Fruit fly (Drosophila melanogaster): Measurements from ENCODE around the gene GstD3.

The GstD3 gene

dm6 chr3R:12361962-12362497 lies 10.8 kb upstream of the GstD3 start:
- TF ChIP-seq ro (GFP tag; IDR thresholded peaks at IDR 0.05): no peak
- no peak for TF ChIP-seq CG9797 (GFP tag; optimal IDR thresholded peaks at IDR 0.05)
- no peak for TF ChIP-seq hbn (GFP tag; IDR thresholded peaks at IDR 0.05; ENCODE audit: partially characterized antibody)
- TF ChIP-seq sd (tag; optimal IDR thresholded peaks at IDR 0.05): peak; percentile 18
- no peak for TF ChIP-seq Atf-2 (GFP tag; optimal IDR thresholded peaks at IDR 0.05)
- no peak for TF ChIP-seq CG15601 (tag; optimal IDR thresholded peaks at IDR 0.05)
- no peak for TF ChIP-seq grn (GFP tag; optimal IDR thresholded peaks at IDR 0.05)
- peak; percentile 73 for TF ChIP-seq sqz (GFP tag; optimal IDR thresholded peaks at IDR 0.05)
- TF ChIP-seq oc (tag; optimal IDR thresholded peaks at IDR 0.05): peak; percentile 32
- TF ChIP-seq Doc3 (GFP tag; IDR thresholded peaks at IDR 0.05; ENCODE audit: partially characterized antibody): no peak
- peak; percentile 33 for TF ChIP-seq abd-A (tag; optimal IDR thresholded peaks at IDR 0.05)
- TF ChIP-seq Blimp-1 (GFP tag; optimal IDR thresholded peaks at IDR 0.05): peak; percentile 97
- no peak for TF ChIP-seq Hsf (GFP tag; optimal IDR thresholded peaks at IDR 0.05)
- TF ChIP-seq Awh (GFP tag; IDR thresholded peaks at IDR 0.05): 0 out of 2 replicates have a peak, but pooled peaks have one; percentile 21
- no peak for TF ChIP-seq jumu (GFP tag; optimal IDR thresholded peaks at IDR 0.05)
- no peak for TF ChIP-seq bcd (GFP tag; optimal IDR thresholded peaks at IDR 0.05)
- TF ChIP-seq kni (GFP tag; optimal IDR thresholded peaks at IDR 0.05): peak; percentile 92
- no peak for TF ChIP-seq h (optimal IDR thresholded peaks at IDR 0.05)
- TF ChIP-seq NFAT (GFP tag; IDR thresholded peaks at IDR 0.05): no peak

- TF ChIP-seq grn (GFP tag; optimal IDR thresholded peaks at IDR 0.05): peak; percentile 98
- TF ChIP-seq Drgx (GFP tag; IDR thresholded peaks at IDR 0.05): no peak
Observed at dm6 chr3R:12363544-12363943, 9.3 kb upstream of the GstD3 start.

dm6 chr3R:12364580-12364979 lies 8.3 kb upstream of the GstD3 start, which contains the start of gene Tim17a1:
Tim17a1 (minus strand) TSS chr3R:12364680.
- TF ChIP-seq CG13775 (GFP tag; optimal IDR thresholded peaks at IDR 0.05) (no peak), CG7839 (tag; optimal IDR thresholded peaks at IDR 0.05) (no peak), CG16815 (GFP tag; optimal IDR thresholded peaks at IDR 0.05) (no peak), cwo (GFP tag; optimal IDR thresholded peaks at IDR 0.05) (no peak), Nf-YB (GFP tag; optimal IDR thresholded peaks at IDR 0.05) (no peak), CG4707 (GFP tag; optimal IDR thresholded peaks at IDR 0.05) (no peak), dati (GFP tag; IDR thresholded peaks at IDR 0.05) (no peak), E2f2 (GFP tag; IDR thresholded peaks at IDR 0.05) (no peak), Usf (GFP tag; optimal IDR thresholded peaks at IDR 0.05) (no peak), usp (GFP tag; optimal IDR thresholded peaks at IDR 0.05) (no peak), Mad (GFP tag; optimal IDR thresholded peaks at IDR 0.05) (no peak), Ravus (GFP tag; IDR thresholded peaks at IDR 0.05) (no peak), Nf-YC (tag; optimal IDR thresholded peaks at IDR 0.05) (no peak), cad (GFP tag; optimal IDR thresholded peaks at IDR 0.05) (no peak), H15 (GFP tag; IDR thresholded peaks at IDR 0.05) (no peak), fd96Cb (tag; optimal IDR thresholded peaks at IDR 0.05) (no peak), amos (GFP tag; IDR thresholded peaks at IDR 0.05; ENCODE audit: partially characterized antibody) (no peak)
